Worm (Caenorhabditis elegans) whole organism, L4 larva: ENCODE data around the gene F47B8.4.
A peak's percentile ranks its signal among the peaks of the same experiment; 100 is the strongest.

Experiments used
- F37D6.2 ChIP-seq: sonication (generic microtip); optimal IDR thresholded peaks from 2 replicates; lab custom pipeline; 2016; ENCODE audit warnings: mild to moderate bottlenecking, missing genetic modification characterization, missing compliant biosample characterization
- F49E8.2 ChIP-seq: sonication (generic microtip); optimal IDR thresholded peaks from 2 replicates; lab custom pipeline; 2016; ENCODE audit warnings: missing compliant biosample characterization, mild to moderate bottlenecking, missing genetic modification characterization, borderline replicate concordance
- T20F7.1 ChIP-seq: fragments of 200-800 bp; sonication (Bioruptor generic); optimal IDR thresholded peaks from 2 replicates; lab custom pipeline; 2018; ENCODE audit warnings: mild to moderate bottlenecking, missing genetic modification characterization, missing compliant biosample characterization
- Y5F2A.4 ChIP-seq: fragments of 200-800 bp; sonication (Bioruptor generic); optimal IDR thresholded peaks from 2 replicates; lab custom pipeline; 2018; ENCODE audit warnings: mild to moderate bottlenecking, missing genetic modification characterization, missing compliant biosample characterization
- ZK337.2 ChIP-seq: fragments of 200-800 bp; sonication (Bioruptor generic); IDR thresholded peaks from 2 replicates; pipeline ENCODE4 v1.3.6; 2022; ENCODE audit warnings: missing genetic modification reagents, missing genetic modification characterization, missing compliant biosample characterization
- ZK546.5 ChIP-seq, 2 experiments: sonication (generic microtip); optimal IDR thresholded peaks; 2 replicates each; lab custom pipeline; 2017; ENCODE audit warnings: missing biosample characterization in 2 of 2, missing genetic modification characterization in 2 of 2
- ama-1 ChIP-seq: fragments of 150-350 bp; optimal IDR thresholded peaks from 2 replicates; lab custom pipeline; 2014; ENCODE audit warnings: inconsistent platforms, mixed read lengths
- ceh-20 ChIP-seq: fragments of 200-800 bp; sonication (Bioruptor generic); IDR thresholded peaks from 2 replicates; pipeline ENCODE4 v1.3.6; 2022; ENCODE audit warnings: missing genetic modification reagents, missing genetic modification characterization, missing compliant biosample characterization
- ceh-32 ChIP-seq: sonication (generic microtip); optimal IDR thresholded peaks from 2 replicates; lab custom pipeline; 2016; ENCODE audit warnings: mild to moderate bottlenecking, missing genetic modification characterization, missing compliant biosample characterization; ENCODE audit not compliant: poor library complexity
- ceh-44 ChIP-seq: fragments of 200-800 bp; sonication (Bioruptor generic); IDR thresholded peaks from 2 replicates; pipeline ENCODE4 v1.3.6; 2022; ENCODE audit warnings: missing genetic modification reagents, missing genetic modification characterization, missing compliant biosample characterization
- ceh-62 ChIP-seq: sonication (generic microtip); optimal IDR thresholded peaks from 2 replicates; lab custom pipeline; 2017; ENCODE audit warnings: missing biosample characterization, missing genetic modification characterization
- ceh-82 ChIP-seq: sonication (generic microtip); optimal IDR thresholded peaks from 2 replicates; lab custom pipeline; 2017; ENCODE audit warnings: missing biosample characterization, missing genetic modification characterization
- ces-1 ChIP-seq: fragments of 150-350 bp; sonication (generic microtip); optimal IDR thresholded peaks from 4 replicates; lab custom pipeline; 2014; ENCODE audit warnings: missing biosample characterization, missing genetic modification reagents, missing genetic modification characterization
- cey-2 ChIP-seq: sonication (generic microtip); optimal IDR thresholded peaks from 3 replicates; lab custom pipeline; 2017; ENCODE audit warnings: missing genetic modification characterization, mild to moderate bottlenecking, missing compliant biosample characterization, antibody characterized with exemption, borderline replicate concordance; ENCODE audit not compliant: insufficient read depth
- daf-12 ChIP-seq: fragments of 150-350 bp; optimal IDR thresholded peaks from 2 replicates; lab custom pipeline; 2014; ENCODE audit warnings: missing biosample characterization, missing genetic modification reagents, missing genetic modification characterization
- daf-16 ChIP-seq, 3 experiments: sonication (generic microtip); optimal IDR thresholded peaks; 2 replicates each; lab custom pipeline; 2016 to 2017; ENCODE audit warnings: missing genetic modification characterization in 3 of 3, missing genetic modification reagents in 3 of 3, mild to moderate bottlenecking in 2 of 3, missing compliant biosample characterization in 2 of 3, missing biosample characterization in 1 of 3, moderate library complexity in 1 of 3
- daf-8 ChIP-seq: fragments of 200-800 bp; sonication (Bioruptor generic); IDR thresholded peaks from 2 replicates; pipeline ENCODE4 v1.3.6; 2022; ENCODE audit warnings: missing genetic modification characterization, missing compliant biosample characterization
- dpl-1 ChIP-seq: fragments of 150-350 bp; optimal IDR thresholded peaks from 2 replicates; lab custom pipeline; 2014; ENCODE audit warnings: missing biosample characterization, missing genetic modification reagents, missing genetic modification characterization
- duxl-1 ChIP-seq: sonication (generic microtip); optimal IDR thresholded peaks from 2 replicates; lab custom pipeline; 2016; ENCODE audit warnings: mild to moderate bottlenecking, missing genetic modification characterization, moderate library complexity, missing compliant biosample characterization; ENCODE audit not compliant: poor library complexity
- egl-27 ChIP-seq: sonication (generic microtip); optimal IDR thresholded peaks from 3 replicates; lab custom pipeline; 2017; ENCODE audit warnings: missing biosample characterization, missing genetic modification reagents, missing genetic modification characterization
- egl-43 ChIP-seq: fragments of 200-800 bp; sonication (Bioruptor generic); IDR thresholded peaks from 2 replicates; pipeline ENCODE4 v1.3.6; 2022; ENCODE audit warnings: missing genetic modification reagents, missing genetic modification characterization, missing compliant biosample characterization
- fkh-10 ChIP-seq: fragments of 150-350 bp; optimal IDR thresholded peaks from 2 replicates; lab custom pipeline; 2014; ENCODE audit warnings: missing biosample characterization, missing genetic modification reagents, missing genetic modification characterization
- fos-1 ChIP-seq: fragments of 150-350 bp; optimal IDR thresholded peaks from 2 replicates; lab custom pipeline; 2014; ENCODE audit warnings: missing biosample characterization, missing genetic modification characterization
- hif-1 ChIP-seq, 2 experiments: sonication (generic microtip); optimal IDR thresholded peaks; 2 replicates each; lab custom pipeline; 2016 to 2017; ENCODE audit warnings: missing compliant biosample characterization in 2 of 2, missing genetic modification characterization in 2 of 2, missing genetic modification reagents in 2 of 2, missing genotype in 2 of 2, mild to moderate bottlenecking in 1 of 2
- hlh-11 ChIP-seq: fragments of 200-800 bp; sonication (Bioruptor generic); optimal IDR thresholded peaks from 2 replicates; lab custom pipeline; 2018; ENCODE audit warnings: mild to moderate bottlenecking, missing genetic modification characterization, missing compliant biosample characterization
- hmg-1.1 ChIP-seq: fragments of 200-800 bp; sonication (Bioruptor generic); IDR thresholded peaks from 2 replicates; pipeline ENCODE4 v1.3.6; 2022; ENCODE audit warnings: missing genetic modification reagents, missing genetic modification characterization, missing compliant biosample characterization
- lin-13 ChIP-seq: fragments of 150-350 bp; optimal IDR thresholded peaks from 2 replicates; lab custom pipeline; 2014; ENCODE audit warnings: missing biosample characterization, missing genetic modification reagents, missing genetic modification characterization
- lin-15B ChIP-seq: fragments of 150-350 bp; sonication (generic microtip); optimal IDR thresholded peaks from 3 replicates; lab custom pipeline; 2014; ENCODE audit warnings: missing biosample characterization, missing genetic modification characterization
- lin-39 ChIP-seq: fragments of 150-350 bp; optimal IDR thresholded peaks from 2 replicates; lab custom pipeline; 2014; ENCODE audit warnings: missing biosample characterization, missing genetic modification reagents, missing genetic modification characterization
- lsy-2 ChIP-seq, 2 experiments: fragments of 150-350 bp in 1 of 2; sonication (generic microtip) in 1 of 2; optimal IDR thresholded peaks; 2 replicates each; lab custom pipeline; 2014 to 2017; ENCODE audit warnings: missing biosample characterization in 2 of 2, missing genetic modification characterization in 2 of 2
- mdt-29 ChIP-seq: fragments of 200-800 bp; sonication (Bioruptor generic); IDR thresholded peaks from 2 replicates; pipeline ENCODE4 v1.3.6; 2022; ENCODE audit warnings: missing genetic modification reagents, missing genetic modification characterization, missing compliant biosample characterization
- mep-1 ChIP-seq: fragments of 150-350 bp; sonication (generic microtip); optimal IDR thresholded peaks from 3 replicates; lab custom pipeline; 2014; ENCODE audit warnings: missing biosample characterization, missing genetic modification characterization
- mxl-3 ChIP-seq: fragments of 200-800 bp; sonication (Bioruptor generic); optimal IDR thresholded peaks from 2 replicates; lab custom pipeline; 2018; ENCODE audit warnings: mild to moderate bottlenecking, missing genetic modification characterization, missing compliant biosample characterization
- nhr-28 ChIP-seq: fragments of 150-350 bp; optimal IDR thresholded peaks from 2 replicates; lab custom pipeline; 2014; ENCODE audit warnings: missing biosample characterization, missing genetic modification characterization
- nhr-41 ChIP-seq: fragments of 200-800 bp; sonication (Bioruptor generic); IDR thresholded peaks from 2 replicates; pipeline ENCODE4 v1.3.6; 2022; ENCODE audit warnings: missing genetic modification reagents, missing genetic modification characterization, missing compliant biosample characterization
- nhr-6 ChIP-seq: fragments of 150-350 bp; optimal IDR thresholded peaks from 2 replicates; lab custom pipeline; 2014; ENCODE audit warnings: missing biosample characterization, missing genetic modification characterization
- nhr-76 ChIP-seq: fragments of 150-350 bp; optimal IDR thresholded peaks from 2 replicates; lab custom pipeline; 2014; ENCODE audit warnings: missing biosample characterization, missing genetic modification characterization
- pha-4 ChIP-seq, 2 experiments: fragments of 150-350 bp in 1 of 2; fragments of 200-800 bp in 1 of 2; sonication (Bioruptor generic) in 1 of 2; IDR thresholded peaks in 1 of 2; optimal IDR thresholded peaks in 1 of 2; 2 replicates each; pipeline versions ENCODE4 v1.3.6 to Lab custom; 2014 to 2022; ENCODE audit warnings: missing genetic modification characterization in 2 of 2, missing genetic modification reagents in 2 of 2, missing biosample characterization in 1 of 2, missing compliant biosample characterization in 1 of 2
- php-3 ChIP-seq: fragments of 200-800 bp; sonication (Bioruptor generic); IDR thresholded peaks from 2 replicates; pipeline ENCODE4 v1.3.6; 2022; ENCODE audit warnings: missing genetic modification reagents, missing genetic modification characterization, missing compliant biosample characterization
- rbr-2 ChIP-seq: sonication (generic microtip); optimal IDR thresholded peaks from 2 replicates; lab custom pipeline; 2016; ENCODE audit warnings: missing genotype, missing genetic modification characterization, missing compliant biosample characterization
- saeg-2 ChIP-seq: fragments of 200-800 bp; sonication (Bioruptor generic); IDR thresholded peaks from 2 replicates; pipeline ENCODE4 v1.3.6; 2022; ENCODE audit warnings: missing genetic modification reagents, missing genetic modification characterization, missing compliant biosample characterization
- sdz-12 ChIP-seq: fragments of 200-800 bp; sonication (Bioruptor generic); optimal IDR thresholded peaks from 2 replicates; lab custom pipeline; 2018; ENCODE audit warnings: mild to moderate bottlenecking, missing genetic modification characterization, missing compliant biosample characterization
- skn-1 ChIP-seq: fragments of 150-350 bp; optimal IDR thresholded peaks from 2 replicates; lab custom pipeline; 2014; ENCODE audit warnings: missing biosample characterization, missing genetic modification characterization
- tra-1 ChIP-seq: fragments of 200-800 bp; sonication (Bioruptor generic); IDR thresholded peaks from 2 replicates; pipeline ENCODE4 v1.3.6; 2022; ENCODE audit warnings: missing genetic modification reagents, missing genetic modification characterization, missing compliant biosample characterization
- unc-39 ChIP-seq: sonication (generic microtip); optimal IDR thresholded peaks from 2 replicates; lab custom pipeline; 2017; ENCODE audit warnings: missing biosample characterization, missing genetic modification characterization
- unc-62 ChIP-seq, 3 experiments: fragments of 150-350 bp in 1 of 3; sonication (generic microtip); optimal IDR thresholded peaks in 2 of 3; peaks in 1 of 3; 1 replicate in 1 of 3; 2 replicates in 2 of 3; lab custom pipeline; 2014 to 2017; ENCODE audit warnings: missing biosample characterization in 3 of 3, missing genetic modification characterization in 3 of 3, missing genetic modification reagents in 3 of 3, missing genotype in 1 of 3
- vab-7 ChIP-seq: fragments of 200-800 bp; sonication (Bioruptor generic); IDR thresholded peaks from 2 replicates; pipeline ENCODE4 v1.3.6; 2022; ENCODE audit warnings: missing genetic modification reagents, missing genetic modification characterization, missing compliant biosample characterization
- zfp-3 ChIP-seq: fragments of 200-800 bp; sonication (Bioruptor generic); conservative IDR thresholded peaks from 2 replicates; pipeline ENCODE4 v1.3.6; 2022; ENCODE audit warnings: missing genetic modification reagents, missing genetic modification characterization, missing compliant biosample characterization
- ztf-7 ChIP-seq: fragments of 150-350 bp; optimal IDR thresholded peaks from 2 replicates; lab custom pipeline; 2014; ENCODE audit warnings: missing biosample characterization, missing genetic modification characterization

The F47B8.4 gene

ce11 chrV:14350949-14351348 is 26.5 kb upstream of the F47B8.4 start (continued):
- TF ChIP-seq zfp-3 (GFP tag; lab: Robert Waterston, UW) (no peak), Y5F2A.4 (GFP tag; lab: Kevin White, UChicago) (no peak), ztf-7 (tag; lab: Kevin White, UChicago) (no peak), skn-1 (no peak), hlh-11 (tag; lab: Kevin White, UChicago) (peak; percentile 90), saeg-2 (GFP tag; lab: Robert Waterston, UW) (no peak), ces-1 (GFP tag; lab: Kevin White, UChicago) (peak; percentile 1), lin-13 (GFP tag; lab: Kevin White, UChicago) (peak; percentile 87), ceh-32 (tag; lab: Kevin White, UChicago) (no peak), unc-62 (GFP tag; optimal IDR thresholded peaks at IDR 0.05 in 1 of 2; lab: Kevin White, UChicago) (no peak), unc-62 (tag; optimal IDR thresholded peaks at IDR 0.05; lab: Kevin White, UChicago) (no peak), duxl-1 (tag; lab: Kevin White, UChicago) (peak; percentile 23), ZK546.5 (tag; optimal IDR thresholded peaks at IDR 0.05; lab: Kevin White, UChicago) (no peak), daf-16 (GFP tag; optimal IDR thresholded peaks at IDR 0.05; lab: Kevin White, UChicago) (no peak), daf-16 (tag; optimal IDR thresholded peaks at IDR 0.05; lab: Kevin White, UChicago) (peak; percentile 60), pha-4 (GFP tag; IDR thresholded peaks at IDR 0.05; lab: Robert Waterston, UW) (peak; percentile 11; the same call in 1 of the 2 replicates), pha-4 (tag; optimal IDR thresholded peaks at IDR 0.05; lab: Kevin White, UChicago) (no peak), ceh-62 (no peak), daf-8 (GFP tag; lab: Robert Waterston, UW) (no peak), T20F7.1 (GFP tag; lab: Kevin White, UChicago) (peak; percentile 75), tra-1 (GFP tag; lab: Robert Waterston, UW) (peak; percentile 80), fos-1 (no peak), hif-1 (tag; optimal IDR thresholded peaks at IDR 0.05; lab: Kevin White, UChicago) (peak in 1 of 2 experiments; percentile 70), nhr-41 (0 out of 2 replicates have a peak, but pooled peaks have one; percentile 40), dpl-1 (GFP tag; lab: Kevin White, UChicago) (peak; percentile 74), nhr-28 (tag; lab: Kevin White, UChicago) (peak; percentile 88), fkh-10 (peak; percentile 35), lin-39 (tag; lab: Kevin White, UChicago) (no peak), lsy-2 (tag; optimal IDR thresholded peaks at IDR 0.05; lab: Kevin White, UChicago) (peak; percentile 67 to 81), ama-1 (lab: Kevin White, UChicago) (peak; percentile 18), ceh-20 (GFP tag; lab: Robert Waterston, UW) (peak; percentile 76; the same call in 1 of the 2 replicates), nhr-76 (tag; lab: Kevin White, UChicago) (no peak), mdt-29 (GFP tag; lab: Robert Waterston, UW) (peak; percentile 59; the same call in 1 of the 2 replicates), ZK337.2 (no peak), daf-12 (tag; lab: Kevin White, UChicago) (no peak), sdz-12 (GFP tag; lab: Kevin White, UChicago) (no peak), unc-39 (tag; lab: Kevin White, UChicago) (no peak), php-3 (GFP tag; lab: Robert Waterston, UW) (no peak), mep-1 (tag; lab: Kevin White, UChicago) (peak; percentile 93), mxl-3 (GFP tag; lab: Kevin White, UChicago) (peak; percentile 96), F49E8.2 (tag; lab: Kevin White, UChicago) (no peak), ceh-82 (tag; lab: Kevin White, UChicago) (no peak), ceh-44 (GFP tag; lab: Robert Waterston, UW) (peak; percentile 21; the same call in 1 of the 2 replicates), F37D6.2 (tag; lab: Kevin White, UChicago) (peak; percentile 22), nhr-6 (tag; lab: Kevin White, UChicago) (peak; percentile 98), lin-15B (tag; lab: Kevin White, UChicago) (no peak), egl-43 (peak; percentile 86), egl-27 (tag; lab: Kevin White, UChicago) (no peak), hmg-1.1 (GFP tag; lab: Robert Waterston, UW) (peak; percentile 91), rbr-2 (peak; percentile 86), cey-2 (tag; lab: Kevin White, UChicago) (no peak), vab-7 (GFP tag; lab: Robert Waterston, UW) (peak; percentile 70)
